Worm (Caenorhabditis elegans) whole organism, late embryonic: ENCODE data around the gene hda-4.

Experiments used
- C38D4.7 ChIP-seq: fragments of 200-800 bp; sonication (Bioruptor generic); optimal IDR thresholded peaks from 2 replicates; lab custom pipeline; 2018; ENCODE audit warnings: mild to moderate bottlenecking, missing genetic modification characterization, moderate library complexity, missing compliant biosample characterization
- K09A11.1 ChIP-seq: sonication (generic microtip); optimal IDR thresholded peaks from 2 replicates; lab custom pipeline; 2017; ENCODE audit warnings: antibody characterized with exemption, mild to moderate bottlenecking, missing genetic modification characterization, missing compliant biosample characterization; ENCODE audit not compliant: insufficient read depth
- Y22D7AL.16 ChIP-seq: sonication (generic microtip); optimal IDR thresholded peaks from 2 replicates; lab custom pipeline; 2016; ENCODE audit warnings: missing genetic modification characterization, missing compliant biosample characterization
- ama-1 ChIP-seq: fragments of 150-350 bp; optimal IDR thresholded peaks from 2 replicates; lab custom pipeline; 2014
- ceh-18 ChIP-seq: sonication (generic microtip); optimal IDR thresholded peaks from 2 replicates; lab custom pipeline; 2016; ENCODE audit warnings: missing genetic modification characterization, missing compliant biosample characterization
- ceh-2 ChIP-seq: sonication (generic microtip); optimal IDR thresholded peaks from 2 replicates; lab custom pipeline; 2016; ENCODE audit warnings: missing genotype, missing genetic modification characterization, missing compliant biosample characterization
- ceh-22 ChIP-seq: sonication (generic microtip); optimal IDR thresholded peaks from 2 replicates; lab custom pipeline; 2017; ENCODE audit warnings: missing biosample characterization, missing genetic modification characterization
- ceh-30 ChIP-seq: fragments of 150-350 bp; optimal IDR thresholded peaks from 2 replicates; lab custom pipeline; 2014; ENCODE audit warnings: missing biosample characterization, missing genetic modification characterization
- ceh-31 ChIP-seq: sonication (generic microtip); optimal IDR thresholded peaks from 2 replicates; lab custom pipeline; 2016; ENCODE audit warnings: missing genetic modification characterization, missing compliant biosample characterization
- ceh-48 ChIP-seq: sonication (generic microtip); optimal IDR thresholded peaks from 2 replicates; lab custom pipeline; 2016; ENCODE audit warnings: missing genetic modification characterization, inconsistent platforms, missing compliant biosample characterization
- ceh-6 ChIP-seq: fragments of 200-800 bp; sonication (Bioruptor generic); optimal IDR thresholded peaks from 2 replicates; lab custom pipeline; 2018; ENCODE audit warnings: mild to moderate bottlenecking, missing genetic modification characterization, missing compliant biosample characterization
- che-1 ChIP-seq: sonication (generic microtip); optimal IDR thresholded peaks from 2 replicates; lab custom pipeline; 2016; ENCODE audit warnings: mild to moderate bottlenecking, missing genetic modification characterization, missing compliant biosample characterization
- dmd-4 ChIP-seq: sonication (generic microtip); optimal IDR thresholded peaks from 2 replicates; lab custom pipeline; 2016; ENCODE audit warnings: borderline replicate concordance, missing genetic modification characterization, missing compliant biosample characterization
- dve-1 ChIP-seq: sonication (generic microtip); optimal IDR thresholded peaks from 2 replicates; lab custom pipeline; 2017; ENCODE audit warnings: antibody characterized with exemption, mild to moderate bottlenecking, missing genetic modification characterization, missing compliant biosample characterization
- elt-2 ChIP-seq: sonication (generic microtip); optimal IDR thresholded peaks from 2 replicates; lab custom pipeline; 2016; ENCODE audit warnings: missing genetic modification reagents, missing genetic modification characterization, missing compliant biosample characterization
- elt-4 ChIP-seq: sonication (generic microtip); optimal IDR thresholded peaks from 2 replicates; lab custom pipeline; 2016; ENCODE audit warnings: missing genetic modification characterization, missing compliant biosample characterization
- ets-4 ChIP-seq: sonication (generic microtip); optimal IDR thresholded peaks from 2 replicates; lab custom pipeline; 2016; ENCODE audit warnings: missing genetic modification characterization, missing compliant biosample characterization
- fkh-6 ChIP-seq: sonication (generic microtip); optimal IDR thresholded peaks from 2 replicates; lab custom pipeline; 2016; ENCODE audit warnings: missing genetic modification characterization, missing compliant biosample characterization
- hlh-13 ChIP-seq: fragments of 200-800 bp; sonication (Bioruptor generic); optimal IDR thresholded peaks from 2 replicates; lab custom pipeline; 2018; ENCODE audit warnings: mild to moderate bottlenecking, missing genetic modification characterization, missing compliant biosample characterization
- hlh-30 ChIP-seq: sonication (generic microtip); optimal IDR thresholded peaks from 2 replicates; lab custom pipeline; 2017; ENCODE audit warnings: antibody characterized with exemption, missing genetic modification characterization, missing compliant biosample characterization; ENCODE audit not compliant: insufficient read depth
- hlh-6 ChIP-seq: sonication (generic microtip); optimal IDR thresholded peaks from 2 replicates; lab custom pipeline; 2016; ENCODE audit warnings: missing genotype, missing genetic modification characterization, missing compliant biosample characterization
- hlh-8 ChIP-seq: sonication (generic microtip); optimal IDR thresholded peaks from 2 replicates; lab custom pipeline; 2016; ENCODE audit warnings: missing genotype, missing genetic modification characterization, missing compliant biosample characterization
- lin-11 ChIP-seq: fragments of 200-800 bp; sonication (Bioruptor generic); optimal IDR thresholded peaks from 2 replicates; lab custom pipeline; 2018; ENCODE audit warnings: mild to moderate bottlenecking, missing genetic modification characterization, missing compliant biosample characterization
- mec-3 ChIP-seq: sonication (generic microtip); optimal IDR thresholded peaks from 2 replicates; lab custom pipeline; 2016; ENCODE audit warnings: borderline replicate concordance, missing genetic modification characterization, missing compliant biosample characterization
- nfya-1 ChIP-seq: sonication (generic microtip); optimal IDR thresholded peaks from 2 replicates; lab custom pipeline; 2017; ENCODE audit warnings: missing genetic modification characterization, mild to moderate bottlenecking, missing compliant biosample characterization, antibody characterized with exemption, moderate library complexity
- nhr-232 ChIP-seq: sonication (generic microtip); optimal IDR thresholded peaks from 2 replicates; lab custom pipeline; 2016; ENCODE audit warnings: missing genetic modification characterization, missing compliant biosample characterization
- pat-9 ChIP-seq: fragments of 200-800 bp; sonication (Bioruptor generic); optimal IDR thresholded peaks from 2 replicates; lab custom pipeline; 2018; ENCODE audit warnings: mild to moderate bottlenecking, missing genetic modification characterization, moderate library complexity, missing compliant biosample characterization
- pax-1 ChIP-seq: fragments of 150-350 bp; optimal IDR thresholded peaks from 2 replicates; lab custom pipeline; 2014; ENCODE audit warnings: missing biosample characterization, missing genetic modification characterization
- pha-4 ChIP-seq: fragments of 150-350 bp; optimal IDR thresholded peaks from 2 replicates; lab custom pipeline; 2018; ENCODE audit warnings: missing biosample characterization, missing genetic modification reagents, missing genetic modification characterization
- ref-2 ChIP-seq: sonication (generic microtip); optimal IDR thresholded peaks from 2 replicates; lab custom pipeline; 2016; ENCODE audit warnings: missing genetic modification characterization, missing compliant biosample characterization
- sox-4 ChIP-seq: sonication (generic microtip); optimal IDR thresholded peaks from 2 replicates; lab custom pipeline; 2017; ENCODE audit warnings: mild to moderate bottlenecking, missing genetic modification characterization, inconsistent platforms, missing compliant biosample characterization
- syd-9 ChIP-seq: sonication (generic microtip); optimal IDR thresholded peaks from 2 replicates; lab custom pipeline; 2016; ENCODE audit warnings: mild to moderate bottlenecking, missing genetic modification characterization, moderate library complexity, missing compliant biosample characterization
- tbx-2 ChIP-seq: sonication (generic microtip); optimal IDR thresholded peaks from 2 replicates; lab custom pipeline; 2016; ENCODE audit warnings: missing genetic modification characterization, missing compliant biosample characterization
- tbx-7 ChIP-seq: sonication (generic microtip); optimal IDR thresholded peaks from 2 replicates; lab custom pipeline; 2016; ENCODE audit warnings: missing genotype, missing genetic modification characterization, missing compliant biosample characterization
- unc-55 ChIP-seq: sonication (generic microtip); optimal IDR thresholded peaks from 2 replicates; lab custom pipeline; 2017; ENCODE audit warnings: missing biosample characterization, missing genetic modification reagents, missing genetic modification characterization
- ztf-16 ChIP-seq: sonication (generic microtip); optimal IDR thresholded peaks from 2 replicates; lab custom pipeline; 2017; ENCODE audit warnings: missing genetic modification characterization, missing compliant biosample characterization

Gene hda-4

ce11 chrX:16731167-16731566 lies 1.8 kb downstream of the hda-4 start:
- TF ChIP-seq pat-9 (tag; lab: Kevin White, UChicago) (no peak), fkh-6 (no peak), Y22D7AL.16 (tag; lab: Kevin White, UChicago) (no peak), nfya-1 (tag; lab: Kevin White, UChicago) (no peak), hlh-30 (tag; lab: Kevin White, UChicago) (no peak), lin-11 (no peak), tbx-2 (tag; lab: Kevin White, UChicago) (no peak), K09A11.1 (no peak), unc-55 (GFP tag; lab: Kevin White, UChicago) (no peak), syd-9 (tag; lab: Kevin White, UChicago) (no peak), ama-1 (no peak), pha-4 (tag; lab: Kevin White, UChicago) (no peak), che-1 (tag; lab: Kevin White, UChicago) (no peak), ceh-30 (tag; lab: Kevin White, UChicago) (no peak)

ce11 chrX:16732259-16732658 lies 2.9 kb downstream of the hda-4 start:
- TF ChIP-seq ceh-18 (tag; lab: Kevin White, UChicago) = peak; percentile 22
- TF ChIP-seq hlh-8 (tag; lab: Kevin White, UChicago) = no peak

ce11 chrX:16733411-16733810 lies 4.1 kb downstream of the hda-4 start:
- TF ChIP-seq pax-1 (tag; lab: Kevin White, UChicago) (no peak), tbx-2 (tag; lab: Kevin White, UChicago) (no peak), ceh-6 (no peak), lin-11 (no peak), dve-1 (no peak), pha-4 (tag; lab: Kevin White, UChicago) (no peak), elt-2 (tag; lab: Kevin White, UChicago) (no peak), ceh-31 (tag; lab: Kevin White, UChicago) (no peak), sox-4 (tag; lab: Kevin White, UChicago) (no peak), ceh-30 (tag; lab: Kevin White, UChicago) (no peak), ets-4 (no peak), dmd-4 (tag; lab: Kevin White, UChicago) (no peak), ztf-16 (tag; lab: Kevin White, UChicago) (no peak), tbx-7 (tag; lab: Kevin White, UChicago) (no peak)

ce11 chrX:16734970-16735369 lies 5.6 kb downstream of the hda-4 start:
- TF ChIP-seq hlh-6 (tag; lab: Kevin White, UChicago) (no peak), ets-4 (no peak), mec-3 (tag; lab: Kevin White, UChicago) (no peak), hlh-8 (tag; lab: Kevin White, UChicago) (no peak), unc-55 (GFP tag; lab: Kevin White, UChicago) (no peak), nhr-232 (tag; lab: Kevin White, UChicago) (no peak), C38D4.7 (GFP tag; lab: Kevin White, UChicago) (no peak), hlh-13 (GFP tag; lab: Kevin White, UChicago) (no peak), pax-1 (tag; lab: Kevin White, UChicago) (no peak), elt-4 (no peak), ref-2 (no peak), ceh-18 (tag; lab: Kevin White, UChicago) (no peak), tbx-7 (tag; lab: Kevin White, UChicago) (no peak), ceh-48 (tag; lab: Kevin White, UChicago) (no peak), ceh-30 (tag; lab: Kevin White, UChicago) (no peak), ceh-2 (tag; lab: Kevin White, UChicago) (no peak)

ce11 chrX:16737478-16737877 lies 8.1 kb downstream of the hda-4 start:
- no peak for TF ChIP-seq ceh-22 (tag; lab: Kevin White, UChicago)
